Fruit fly (Drosophila melanogaster) whole organism, embryonic: ENCODE data around the gene Grx5.

Source experiments
- Atf6 ChIP-seq: fragments of 200-800 bp; sonication (Bioruptor generic); IDR thresholded peaks from 2 replicates; pipeline ENCODE4 v1.3.6; 2022; ENCODE audit warnings: missing biosample characterization, missing genetic modification characterization
- B-H1 ChIP-seq: fragments of 200-800 bp; sonication (Bioruptor generic); IDR thresholded peaks from 3 replicates; pipeline ENCODE4 v1.3.6; 2022; ENCODE audit warnings: missing biosample characterization, missing genetic modification characterization
- Bdp1 ChIP-seq: fragments of 200-800 bp; sonication (Bioruptor generic); optimal IDR thresholded peaks from 3 replicates; lab custom pipeline; 2016; ENCODE audit warnings: missing biosample characterization, missing genetic modification characterization
- CG10321 ChIP-seq: fragments of 200-800 bp; sonication (Bioruptor generic); IDR thresholded peaks from 2 replicates; pipeline ENCODE4 v1.3.6; 2022; ENCODE audit warnings: missing biosample characterization, missing genetic modification characterization
- CG10543 ChIP-seq: fragments of 200-800 bp; sonication (Bioruptor generic); optimal IDR thresholded peaks from 3 replicates; lab custom pipeline; 2017; ENCODE audit warnings: missing biosample characterization, mild to moderate bottlenecking, missing genetic modification characterization, moderate library complexity
- CG11398 ChIP-seq: fragments of 200-800 bp; sonication (Bioruptor generic); optimal IDR thresholded peaks from 2 replicates; lab custom pipeline; 2016; ENCODE audit warnings: missing biosample characterization, missing genetic modification characterization
- CG12219 ChIP-seq: fragments of 200-800 bp; sonication (Bioruptor generic); optimal IDR thresholded peaks from 3 replicates; lab custom pipeline; 2018; ENCODE audit warnings: missing biosample characterization, mild to moderate bottlenecking, missing genetic modification characterization
- CG15073 ChIP-seq: fragments of 200-800 bp; sonication (Bioruptor generic); optimal IDR thresholded peaks from 2 replicates; lab custom pipeline; 2016; ENCODE audit warnings: missing biosample characterization, missing genetic modification characterization
- CG15514 ChIP-seq: fragments of 200-800 bp; sonication (Bioruptor generic); optimal IDR thresholded peaks from 3 replicates; lab custom pipeline; 2017; ENCODE audit warnings: missing biosample characterization, missing genetic modification characterization, mild to moderate bottlenecking, moderate library complexity, missing genetic modification reagents
- CG16863 ChIP-seq: fragments of 200-800 bp; sonication (Bioruptor generic); optimal IDR thresholded peaks from 3 replicates; lab custom pipeline; 2016; ENCODE audit warnings: missing biosample characterization, missing genetic modification characterization
- CG17359 ChIP-seq: fragments of 200-800 bp; sonication (Bioruptor generic); optimal IDR thresholded peaks from 3 replicates; lab custom pipeline; 2018; ENCODE audit warnings: missing biosample characterization, mild to moderate bottlenecking, missing genetic modification characterization, moderate library complexity
- CG17802 ChIP-seq: fragments of 200-800 bp; sonication (Bioruptor generic); optimal IDR thresholded peaks from 2 replicates; lab custom pipeline; 2018; ENCODE audit warnings: missing biosample characterization, mild to moderate bottlenecking, missing genetic modification characterization, moderate library complexity
- CG31224 ChIP-seq: fragments of 200-800 bp; sonication (Bioruptor generic); IDR thresholded peaks from 2 replicates; pipeline ENCODE4 v1.3.6; 2022; ENCODE audit warnings: missing biosample characterization, missing genetic modification characterization
- CG4328 ChIP-seq: fragments of 200-800 bp; sonication (Bioruptor generic); optimal IDR thresholded peaks from 3 replicates; lab custom pipeline; 2017; ENCODE audit warnings: missing biosample characterization, missing genetic modification reagents, missing genetic modification characterization
- CG5245 ChIP-seq: fragments of 200-800 bp; sonication (Bioruptor generic); optimal IDR thresholded peaks from 3 replicates; lab custom pipeline; 2016; ENCODE audit warnings: missing biosample characterization, missing genetic modification characterization
- CG6175 ChIP-seq: fragments of 200-800 bp; sonication (Bioruptor generic); IDR thresholded peaks from 3 replicates; pipeline ENCODE4 v1.3.6; 2022; ENCODE audit warnings: missing biosample characterization, missing genetic modification characterization
- CG6654 ChIP-seq: fragments of 200-800 bp; sonication (Bioruptor generic); optimal IDR thresholded peaks from 2 replicates; lab custom pipeline; 2017; ENCODE audit warnings: missing biosample characterization, mild to moderate bottlenecking, missing genetic modification characterization
- CG8290 ChIP-seq, 3 experiments: fragments of 200-800 bp; sonication (Bioruptor generic); optimal IDR thresholded peaks; 2 replicates each; lab custom pipeline; 2016 to 2019; ENCODE audit warnings: missing biosample characterization in 3 of 3, missing genetic modification characterization in 3 of 3, mild to moderate bottlenecking in 2 of 3, moderate library complexity in 1 of 3
- CG9876 ChIP-seq: fragments of 200-800 bp; sonication (Bioruptor generic); optimal IDR thresholded peaks from 2 replicates; lab custom pipeline; 2016; ENCODE audit warnings: missing biosample characterization, missing genetic modification characterization
- Chrac-16 ChIP-seq: fragments of 200-800 bp; sonication (Bioruptor generic); optimal IDR thresholded peaks from 3 replicates; lab custom pipeline; 2016; ENCODE audit warnings: missing biosample characterization, missing genetic modification characterization
- Dek ChIP-seq: fragments of 200-800 bp; sonication (Bioruptor generic); optimal IDR thresholded peaks from 3 replicates; lab custom pipeline; 2019; ENCODE audit warnings: missing biosample characterization, mild to moderate bottlenecking, missing genetic modification characterization, moderate library complexity
- Dip2 ChIP-seq: fragments of 200-800 bp; sonication (Bioruptor generic); IDR thresholded peaks from 2 replicates; pipeline ENCODE4 v1.3.6; 2022; ENCODE audit warnings: missing biosample characterization, missing genetic modification characterization
- ERR ChIP-seq: fragments of 200-800 bp; sonication (Bioruptor generic); optimal IDR thresholded peaks from 2 replicates; lab custom pipeline; 2016; ENCODE audit warnings: missing biosample characterization, missing genetic modification characterization
- Hsf ChIP-seq: fragments of 200-800 bp; sonication (Bioruptor generic); optimal IDR thresholded peaks from 3 replicates; lab custom pipeline; 2016; ENCODE audit warnings: missing biosample characterization, missing genetic modification characterization
- Opbp ChIP-seq: fragments of 200-800 bp; sonication (Bioruptor generic); IDR thresholded peaks from 3 replicates; pipeline ENCODE4 v1.3.6; 2022; ENCODE audit warnings: missing biosample characterization, missing genetic modification characterization; ENCODE audit not compliant: partially characterized antibody
- Pdp1 ChIP-seq, 2 experiments: fragments of 200-800 bp; sonication (Bioruptor generic); optimal IDR thresholded peaks; 3 replicates each; lab custom pipeline; 2016; ENCODE audit warnings: missing biosample characterization in 2 of 2, missing genetic modification characterization in 2 of 2, mild to moderate bottlenecking in 1 of 2, moderate library complexity in 1 of 2
- Ptx1 ChIP-seq: fragments of 200-800 bp; sonication (Bioruptor generic); IDR thresholded peaks from 2 replicates; pipeline ENCODE4 v1.3.6; 2022; ENCODE audit warnings: missing biosample characterization, missing genetic modification characterization
- Rfx ChIP-seq: fragments of 200-800 bp; sonication (Bioruptor generic); IDR thresholded peaks from 2 replicates; pipeline ENCODE4 v1.3.6; 2022; ENCODE audit warnings: missing biosample characterization, missing genetic modification characterization
- TFAM ChIP-seq: fragments of 200-800 bp; sonication (Bioruptor generic); optimal IDR thresholded peaks from 2 replicates; lab custom pipeline; 2017; ENCODE audit warnings: missing biosample characterization, missing genetic modification characterization, inconsistent platforms
- Xrp1 ChIP-seq: fragments of 200-800 bp; sonication (Bioruptor generic); IDR thresholded peaks from 2 replicates; pipeline ENCODE4 v1.3.6; 2022; ENCODE audit warnings: missing biosample characterization, missing genetic modification characterization
- bab2 ChIP-seq: fragments of 200-800 bp; sonication (Bioruptor generic); optimal IDR thresholded peaks from 2 replicates; lab custom pipeline; 2016; ENCODE audit warnings: missing biosample characterization, missing genetic modification characterization
- btn ChIP-seq: fragments of 200-800 bp; sonication (Bioruptor generic); optimal IDR thresholded peaks from 2 replicates; lab custom pipeline; 2016; ENCODE audit warnings: missing biosample characterization, missing genetic modification characterization
- dan ChIP-seq: fragments of 200-800 bp; sonication (Bioruptor generic); IDR thresholded peaks from 2 replicates; pipeline ENCODE4 v1.3.6; 2022; ENCODE audit warnings: missing biosample characterization, missing genetic modification characterization
- dysf ChIP-seq: fragments of 200-800 bp; sonication (Bioruptor generic); IDR thresholded peaks from 3 replicates; pipeline ENCODE4 v1.3.6; 2022; ENCODE audit warnings: missing biosample characterization, missing genetic modification characterization
- insv ChIP-seq, 2 experiments: fragments of 200-800 bp; sonication (Bioruptor generic); optimal IDR thresholded peaks; 3 replicates each; lab custom pipeline; 2016 to 2018; ENCODE audit warnings: missing biosample characterization in 2 of 2, missing genetic modification characterization in 2 of 2
- nerfin-2 ChIP-seq: fragments of 200-800 bp; sonication (Bioruptor generic); IDR thresholded peaks from 2 replicates; pipeline ENCODE4 v1.3.6; 2022; ENCODE audit warnings: missing biosample characterization, missing genetic modification characterization; ENCODE audit not compliant: partially characterized antibody
- ranshi ChIP-seq: fragments of 200-800 bp; sonication (Bioruptor generic); IDR thresholded peaks from 2 replicates; pipeline ENCODE4 v1.3.6; 2022; ENCODE audit warnings: missing biosample characterization, missing genetic modification characterization
- row ChIP-seq: fragments of 200-800 bp; sonication (Bioruptor generic); IDR thresholded peaks from 3 replicates; pipeline ENCODE4 v1.3.6; 2022; ENCODE audit warnings: missing biosample characterization, missing genetic modification characterization
- run ChIP-seq: fragments of 200-800 bp; sonication (Bioruptor generic); optimal IDR thresholded peaks from 3 replicates; lab custom pipeline; 2018; ENCODE audit warnings: missing biosample characterization, mild to moderate bottlenecking, missing genetic modification characterization
- slbo ChIP-seq: fragments of 200-800 bp; sonication (Bioruptor generic); IDR thresholded peaks from 2 replicates; pipeline ENCODE4 v1.3.6; 2022; ENCODE audit warnings: missing biosample characterization, missing genetic modification characterization
- so ChIP-seq: fragments of 200-800 bp; sonication (Bioruptor generic); IDR thresholded peaks from 3 replicates; pipeline ENCODE4 v1.3.6; 2022; ENCODE audit warnings: missing biosample characterization, missing genetic modification characterization
- sob ChIP-seq: fragments of 200-800 bp; sonication (Bioruptor generic); IDR thresholded peaks from 2 replicates; pipeline ENCODE4 v1.3.6; 2022; ENCODE audit warnings: missing biosample characterization, missing genetic modification characterization
- sqz ChIP-seq: fragments of 200-800 bp; sonication (Bioruptor generic); optimal IDR thresholded peaks from 3 replicates; lab custom pipeline; 2018; ENCODE audit warnings: missing biosample characterization, mild to moderate bottlenecking, missing genetic modification characterization
- tin ChIP-seq: fragments of 200-800 bp; sonication (Bioruptor generic); optimal IDR thresholded peaks from 3 replicates; lab custom pipeline; 2016; ENCODE audit warnings: missing biosample characterization, missing genetic modification characterization
- tll ChIP-seq, 2 experiments: fragments of 200-800 bp in 1 of 2; fragments of >200 bp in 1 of 2; sonication (Bioruptor generic) in 1 of 2; optimal IDR thresholded peaks; 2 replicates each; lab custom pipeline; 2017 to 2019; ENCODE audit warnings: missing biosample characterization in 2 of 2, missing genetic modification characterization in 2 of 2, mild to moderate bottlenecking in 1 of 2, moderate library complexity in 1 of 2
- ttk ChIP-seq: fragments of 200-800 bp; sonication (Bioruptor generic); IDR thresholded peaks from 2 replicates; pipeline ENCODE4 v2.1.2; 2022; ENCODE audit warnings: missing biosample characterization, missing genetic modification characterization
- vnd ChIP-seq: fragments of 200-800 bp; sonication (Bioruptor generic); IDR thresholded peaks from 3 replicates; pipeline ENCODE4 v1.3.6; 2022; ENCODE audit warnings: missing biosample characterization, missing genetic modification characterization; ENCODE audit not compliant: partially characterized antibody
- vvl ChIP-seq: fragments of 200-800 bp; sonication (Bioruptor generic); IDR thresholded peaks from 2 replicates; pipeline ENCODE4 v1.3.6; 2022; ENCODE audit warnings: missing biosample characterization, missing genetic modification characterization
- zen2 ChIP-seq: fragments of 200-800 bp; sonication (Bioruptor generic); IDR thresholded peaks from 3 replicates; pipeline ENCODE4 v1.3.6; 2022; ENCODE audit warnings: missing biosample characterization, missing genetic modification characterization; ENCODE audit not compliant: partially characterized antibody

Grx5 gene

DNA sequence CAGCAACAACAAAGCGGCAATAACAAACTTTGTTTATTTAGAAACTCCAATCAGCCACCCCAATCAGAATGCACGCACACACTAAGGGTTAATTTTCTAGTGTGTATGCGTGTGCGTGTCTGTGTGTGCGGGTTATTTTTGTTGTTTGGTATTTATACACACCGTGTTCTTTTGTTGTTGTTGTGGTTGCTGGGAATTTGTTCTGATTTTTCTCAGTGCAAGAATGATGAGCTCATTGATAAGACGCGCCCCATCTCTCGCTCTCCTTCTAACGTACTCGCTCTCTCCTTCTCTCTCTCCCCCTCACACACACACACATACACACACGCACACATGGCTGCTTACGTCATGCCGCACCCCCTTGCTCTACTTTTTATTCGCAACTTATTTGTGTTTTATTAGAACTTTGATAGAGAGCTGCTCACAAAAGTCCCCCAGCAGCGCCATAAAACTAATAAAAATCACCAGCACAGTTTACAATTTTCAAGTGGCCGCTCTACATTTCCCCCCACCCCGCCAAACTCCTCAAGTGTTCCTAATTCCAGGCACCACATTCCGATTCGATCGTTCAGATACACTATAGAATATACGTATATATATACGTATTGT, 1.8 kb upstream of the Grx5 start (continued):
- TF ChIP-seq CG17802 (tag; lab: Kevin White, UChicago) (no peak), sqz (no peak), nerfin-2 (no peak), dan (GFP tag; lab: Robert Waterston, UW) (no peak), slbo (GFP tag; lab: Robert Waterston, UW) (peak; percentile 79), zen2 (GFP tag; lab: Robert Waterston, UW) (no peak), CG9876 (GFP tag; lab: Kevin White, UChicago) (peak; percentile 73), CG5245 (GFP tag; lab: Kevin White, UChicago) (peak; percentile 4), TFAM (GFP tag; lab: Kevin White, UChicago) (no peak), dysf (GFP tag; lab: Robert Waterston, UW) (peak; percentile 70), CG11398 (no peak), CG8290 (GFP tag; optimal IDR thresholded peaks at IDR 0.05; lab: Kevin White, UChicago) (no peak), CG8290 (tag; optimal IDR thresholded peaks at IDR 0.05; lab: Kevin White, UChicago) (peak in 1 of 2 experiments; percentile 76), btn (GFP tag; lab: Kevin White, UChicago) (peak; percentile 7), Opbp (GFP tag; lab: Robert Waterston, UW) (no peak), ERR (GFP tag; lab: Kevin White, UChicago) (peak; percentile 37), Pdp1 (GFP tag; optimal IDR thresholded peaks at IDR 0.05; lab: Kevin White, UChicago) (peak in 1 of 2 experiments; percentile 92), sob (peak; percentile 77), Chrac-16 (GFP tag; lab: Kevin White, UChicago) (no peak), vvl (GFP tag; lab: Robert Waterston, UW) (peak; percentile 80), row (peak; percentile 67), Hsf (GFP tag; lab: Kevin White, UChicago) (peak; percentile 53), CG10321 (GFP tag; lab: Robert Waterston, UW) (no peak), CG16863 (GFP tag; lab: Kevin White, UChicago) (peak; percentile 34), CG15514 (GFP tag; lab: Kevin White, UChicago) (no peak), run (tag; lab: Kevin White, UChicago) (no peak), Xrp1 (peak; percentile 39; the same call in 1 of the 2 replicates), so (0 out of 3 replicates have a peak, but pooled peaks have one; percentile 26), Dip2 (GFP tag; lab: Robert Waterston, UW) (no peak), CG31224 (GFP tag; lab: Robert Waterston, UW) (peak; percentile 47), tll (GFP tag; optimal IDR thresholded peaks at IDR 0.05; lab: Kevin White, UChicago) (no peak), Rfx (GFP tag; lab: Robert Waterston, UW) (peak; percentile 84), CG4328 (GFP tag; lab: Kevin White, UChicago) (peak; percentile 51), CG15073 (GFP tag; lab: Kevin White, UChicago) (no peak), ranshi (GFP tag; lab: Robert Waterston, UW) (peak; percentile 51), insv (GFP tag; optimal IDR thresholded peaks at IDR 0.05; lab: Kevin White, UChicago) (peak; percentile 83 to 94), CG10543 (GFP tag; lab: Kevin White, UChicago) (peak; percentile 66), tin (GFP tag; lab: Kevin White, UChicago) (peak; percentile 14), CG17359 (tag; lab: Kevin White, UChicago) (peak; percentile 19), B-H1 (GFP tag; lab: Robert Waterston, UW) (no peak), Atf6 (GFP tag; lab: Robert Waterston, UW) (peak; percentile 66), CG12219 (GFP tag; lab: Kevin White, UChicago) (peak; percentile 4), CG6654 (GFP tag; lab: Kevin White, UChicago) (no peak), Bdp1 (peak; percentile 30), vnd (GFP tag; lab: Robert Waterston, UW) (0 out of 3 replicates have a peak, but pooled peaks have one; percentile 16), ttk (peak; percentile 60; the same call in 1 of the 2 replicates), Dek (tag; lab: Kevin White, UChicago) (peak; percentile 29), bab2 (GFP tag; lab: Kevin White, UChicago) (no peak), Ptx1 (peak; percentile 40; the same call in 1 of the 2 replicates), CG6175 (0 out of 3 replicates have a peak, but pooled peaks have one; percentile 22)
